Worm (Caenorhabditis elegans) whole organism, L2 larva: ENCODE measurements around the gene F46F5.15.

Source experiments
- egl-27 ChIP-seq: sonication (generic microtip); optimal IDR thresholded peaks from 3 replicates; lab custom pipeline; 2017; ENCODE audit warnings: missing biosample characterization, missing genetic modification reagents, missing genetic modification characterization
- fos-1 ChIP-seq: fragments of 150-350 bp; optimal IDR thresholded peaks from 2 replicates; lab custom pipeline; 2014; ENCODE audit warnings: missing biosample characterization, missing genetic modification characterization
- lsy-2 ChIP-seq, 2 experiments: fragments of 150-350 bp in 1 of 2; sonication (generic microtip) in 1 of 2; optimal IDR thresholded peaks; 2 replicates each; lab custom pipeline; 2014 to 2017; ENCODE audit warnings: missing biosample characterization in 2 of 2, missing genetic modification characterization in 2 of 2
- mdl-1 ChIP-seq, 2 experiments: fragments of 150-350 bp in 1 of 2; sonication (generic microtip) in 1 of 2; optimal IDR thresholded peaks; 2 replicates each; lab custom pipeline; 2017; ENCODE audit warnings: missing biosample characterization in 2 of 2, missing genetic modification characterization in 2 of 2
- nhr-10 ChIP-seq: sonication (generic microtip); optimal IDR thresholded peaks from 2 replicates; lab custom pipeline; 2017; ENCODE audit warnings: missing biosample characterization, missing genetic modification characterization
- nhr-11 ChIP-seq: fragments of 150-350 bp; optimal IDR thresholded peaks from 2 replicates; lab custom pipeline; 2014; ENCODE audit warnings: missing biosample characterization, missing genetic modification characterization
- nhr-12 ChIP-seq: fragments of 150-350 bp; optimal IDR thresholded peaks from 2 replicates; lab custom pipeline; 2014; ENCODE audit warnings: missing biosample characterization, missing genetic modification characterization
- nhr-77 ChIP-seq: fragments of 150-350 bp; optimal IDR thresholded peaks from 2 replicates; lab custom pipeline; 2014; ENCODE audit warnings: missing biosample characterization, missing genetic modification characterization
- sem-4 ChIP-seq: fragments of 150-350 bp; optimal IDR thresholded peaks from 2 replicates; lab custom pipeline; 2014; ENCODE audit warnings: missing biosample characterization, missing genetic modification reagents, missing genetic modification characterization

ce11 chrII:775033-775432 lies 13.2 kb upstream of the F46F5.15 start, which contains the start of gene Y39F10A.1:
- TF ChIP-seq egl-27 (tag; lab: Kevin White, UChicago) = no peak
- no peak for TF ChIP-seq nhr-12
- no peak for TF ChIP-seq nhr-77
- no peak for TF ChIP-seq fos-1 (tag; lab: Kevin White, UChicago)
- TF ChIP-seq nhr-11 = no peak
- TF ChIP-seq nhr-10 (tag; lab: Kevin White, UChicago) = no peak
- no peak for TF ChIP-seq lsy-2 (tag; optimal IDR thresholded peaks at IDR 0.05; lab: Kevin White, UChicago)
- no peak for TF ChIP-seq mdl-1 (tag; optimal IDR thresholded peaks at IDR 0.05; lab: Kevin White, UChicago)
- no peak for TF ChIP-seq sem-4 (tag; lab: Kevin White, UChicago)
